Worm (Caenorhabditis elegans): ENCODE results near the gene cnnm-2.
A peak's percentile ranks its signal among the peaks of the same experiment; 100 is the strongest.

Gene cnnm-2

ce11 chrX:8806070-8806799 is 5.7 kb upstream of the cnnm-2 start, which contains the start of gene R04E5.8 (continued):
- TF ChIP-seq jun-1 (tag; optimal IDR thresholded peaks at IDR 0.05): no peak
- TF ChIP-seq ama-1 (optimal IDR thresholded peaks at IDR 0.05): no peak
- no peak for TF ChIP-seq nhr-6 (tag; optimal IDR thresholded peaks at IDR 0.05)
- TF ChIP-seq zip-2 (tag; optimal IDR thresholded peaks at IDR 0.05): no peak
- no peak for TF ChIP-seq nhr-10 (tag; optimal IDR thresholded peaks at IDR 0.05)
- TF ChIP-seq Y75B8A.6 (GFP tag; IDR thresholded peaks at IDR 0.05): no peak

DNA sequence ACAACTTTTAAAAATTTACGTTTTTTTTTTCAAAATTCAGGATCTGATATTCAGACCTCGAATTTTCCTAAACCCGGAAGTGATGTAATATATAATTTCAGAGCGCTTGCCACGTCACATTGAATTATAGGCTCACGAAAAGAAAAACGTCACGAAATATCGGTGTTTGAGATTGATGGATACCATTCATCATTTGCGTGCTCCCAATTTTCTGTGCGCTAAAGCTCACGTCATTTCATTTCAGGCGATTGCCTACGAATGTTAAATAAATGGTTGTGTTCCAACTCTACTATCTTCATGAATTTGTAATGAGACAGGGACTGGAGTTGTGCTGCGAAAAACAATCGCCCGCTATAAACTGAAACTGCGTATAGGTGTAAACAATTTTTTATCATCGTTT is 3.2 kb upstream of the cnnm-2 start:
- TF ChIP-seq ceh-32 (tag; optimal IDR thresholded peaks at IDR 0.05; ENCODE audit: poor library complexity): no peak
- TF ChIP-seq ceh-20 (GFP tag; IDR thresholded peaks at IDR 0.05): 0 out of 2 replicates have a peak, but pooled peaks have one; percentile 16
- peak in 1 of 2 experiments; percentile 97 for TF ChIP-seq unc-62 (GFP tag; optimal IDR thresholded peaks at IDR 0.05 in 1 of 2)
- no peak for TF ChIP-seq unc-62 (tag; optimal IDR thresholded peaks at IDR 0.05)

ce11 chrX:8810908-8811307 is 997 bp upstream of the cnnm-2 start, which contains the start of gene R04E5.9:
TSS of gene R04E5.9 (minus strand) at chrX:8811142.
- TF ChIP-seq nhr-6 (tag; optimal IDR thresholded peaks at IDR 0.05) (peak; percentile 5), hmg-1.1 (GFP tag; IDR thresholded peaks at IDR 0.05) (peak; percentile 89), hif-1 (tag; optimal IDR thresholded peaks at IDR 0.05) (peak; percentile 24 to 89), spr-3 (GFP tag; optimal IDR thresholded peaks at IDR 0.05) (no peak), unc-62 (GFP tag; optimal IDR thresholded peaks at IDR 0.05 in 1 of 2) (peak in 1 of 2 experiments; percentile 99), unc-62 (tag; optimal IDR thresholded peaks at IDR 0.05) (no peak), lim-7 (GFP tag; IDR thresholded peaks at IDR 0.05) (no peak), daf-12 (tag; optimal IDR thresholded peaks at IDR 0.05) (no peak), attf-4 (tag; optimal IDR thresholded peaks at IDR 0.05) (no peak), ztf-7 (tag; optimal IDR thresholded peaks at IDR 0.05) (peak; percentile 42), T20F7.1 (GFP tag; optimal IDR thresholded peaks at IDR 0.05) (peak; percentile 72), ces-1 (GFP tag; optimal IDR thresholded peaks at IDR 0.05) (no peak), spr-1 (tag; optimal IDR thresholded peaks at IDR 0.05) (peak; percentile 23), D1046.2 (GFP tag; IDR thresholded peaks at IDR 0.05) (peak; percentile 65; the same call in 1 of the 2 replicates), lin-13 (GFP tag; optimal IDR thresholded peaks at IDR 0.05) (peak; percentile 74), ceh-82 (tag; optimal IDR thresholded peaks at IDR 0.05) (no peak), unc-130 (GFP tag; optimal IDR thresholded peaks at IDR 0.05) (no peak), nhr-48 (tag; optimal IDR thresholded peaks at IDR 0.05) (peak; percentile 81), zfp-3 (GFP tag; conservative IDR thresholded peaks at IDR 0.05) (no peak), lin-15B (tag; optimal IDR thresholded peaks at IDR 0.05) (no peak), nhr-102 (tag; optimal IDR thresholded peaks at IDR 0.05) (peak; percentile 71), dmd-6 (GFP tag; IDR thresholded peaks at IDR 0.05) (peak; percentile 95), jun-1 (tag; optimal IDR thresholded peaks at IDR 0.05) (peak; percentile 52), nhr-237 (tag; optimal IDR thresholded peaks at IDR 0.05) (no peak), cey-2 (tag; optimal IDR thresholded peaks at IDR 0.05; ENCODE audit: borderline replicate concordance, insufficient read depth) (no peak), Y75B8A.6 (GFP tag; IDR thresholded peaks at IDR 0.05) (no peak), zip-11 (GFP tag; IDR thresholded peaks at IDR 0.05) (no peak), pha-4 (GFP tag; IDR thresholded peaks at IDR 0.05) (peak; percentile 58; the same call in 1 of the 2 replicates), pha-4 (tag; optimal IDR thresholded peaks at IDR 0.05) (peak; percentile 33), nhr-111 (GFP tag; optimal IDR thresholded peaks at IDR 0.05) (no peak), ctbp-1 (GFP tag; IDR thresholded peaks at IDR 0.05) (peak; percentile 80), lsy-2 (tag; optimal IDR thresholded peaks at IDR 0.05) (peak; percentile 70 to 84), ama-1 (optimal IDR thresholded peaks at IDR 0.05) (peak; percentile 50), zip-2 (tag; optimal IDR thresholded peaks at IDR 0.05) (no peak), T26A8.4 (GFP tag; IDR thresholded peaks at IDR 0.05) (peak; percentile 78), zfp-2 (tag; optimal IDR thresholded peaks at IDR 0.05) (no peak), ceh-28 (tag; optimal IDR thresholded peaks at IDR 0.05) (peak; percentile 77), aha-1 (tag) (peak; percentile 100), daf-8 (GFP tag; IDR thresholded peaks at IDR 0.05) (no peak), aly-2 (tag; optimal IDR thresholded peaks at IDR 0.05) (no peak), egl-27 (tag; optimal IDR thresholded peaks at IDR 0.05) (no peak), gei-8 (GFP tag; optimal IDR thresholded peaks at IDR 0.05) (peak; percentile 31), lir-3 (tag; optimal IDR thresholded peaks at IDR 0.05) (no peak)

Measured in whole organism, L4 larva.